Worm (Caenorhabditis elegans) whole organism, young adult: ENCODE measurements around the gene col-107.

Experiments used
- C17E4.6 ChIP-seq: fragments of 200-800 bp; sonication (Bioruptor generic); IDR thresholded peaks from 2 replicates; pipeline ENCODE4 v1.3.6; 2022; ENCODE audit warnings: missing genetic modification reagents, missing genetic modification characterization, missing compliant biosample characterization
- D2030.7 ChIP-seq: fragments of 200-800 bp; sonication (Bioruptor generic); IDR thresholded peaks from 2 replicates; pipeline ENCODE4 v1.3.6; 2022; ENCODE audit warnings: missing genetic modification reagents, missing genetic modification characterization, missing compliant biosample characterization
- F33H1.4 ChIP-seq: fragments of 200-800 bp; sonication (Bioruptor generic); IDR thresholded peaks from 2 replicates; pipeline ENCODE4 v1.3.6; 2022; ENCODE audit warnings: missing genetic modification reagents, missing genetic modification characterization, missing compliant biosample characterization
- F37B4.10 ChIP-seq: fragments of 200-800 bp; sonication (Bioruptor generic); IDR thresholded peaks from 2 replicates; pipeline ENCODE4 v1.3.6; 2022; ENCODE audit warnings: missing genetic modification characterization, missing compliant biosample characterization
- F57A8.1 ChIP-seq: fragments of 200-800 bp; sonication (Bioruptor generic); optimal IDR thresholded peaks from 2 replicates; lab custom pipeline; 2018; ENCODE audit warnings: mild to moderate bottlenecking, missing genetic modification characterization, moderate library complexity, missing compliant biosample characterization
- F57C9.4 ChIP-seq: sonication (generic microtip); optimal IDR thresholded peaks from 2 replicates; lab custom pipeline; 2017; ENCODE audit warnings: mild to moderate bottlenecking, missing genetic modification characterization, missing compliant biosample characterization
- Y67H2A.10 ChIP-seq: fragments of 200-800 bp; sonication (Bioruptor generic); conservative IDR thresholded peaks from 2 replicates; pipeline ENCODE4 v1.3.6; 2022; ENCODE audit warnings: missing genetic modification reagents, missing genetic modification characterization, missing compliant biosample characterization
- ama-1 ChIP-seq, 3 experiments: fragments of 150-350 bp in 1 of 3; sonication (generic microtip) in 2 of 3; optimal IDR thresholded peaks; 2 replicates each; lab custom pipeline; 2014 to 2018; ENCODE audit warnings: missing biosample characterization in 2 of 3, missing genetic modification characterization in 2 of 3, missing genetic modification reagents in 2 of 3
- ccch-3 ChIP-seq: fragments of 200-800 bp; sonication (Bioruptor generic); optimal IDR thresholded peaks from 2 replicates; lab custom pipeline; 2018; ENCODE audit warnings: mild to moderate bottlenecking, missing genetic modification characterization, missing compliant biosample characterization
- ceh-100 ChIP-seq: fragments of 200-800 bp; sonication (Bioruptor generic); IDR thresholded peaks from 2 replicates; pipeline ENCODE4 v1.3.6; 2022; ENCODE audit warnings: missing genetic modification reagents, missing genetic modification characterization, missing compliant biosample characterization
- ceh-58 ChIP-seq: fragments of 200-800 bp; sonication (Bioruptor generic); IDR thresholded peaks from 2 replicates; pipeline ENCODE4 v1.3.6; 2022; ENCODE audit warnings: missing genetic modification characterization, missing compliant biosample characterization
- die-1 ChIP-seq: sonication (generic microtip); optimal IDR thresholded peaks from 2 replicates; lab custom pipeline; 2016; ENCODE audit warnings: missing genotype, mild to moderate bottlenecking, missing genetic modification characterization, missing compliant biosample characterization
- dpl-1 ChIP-seq: fragments of 150-350 bp; optimal IDR thresholded peaks from 2 replicates; lab custom pipeline; 2014; ENCODE audit warnings: missing biosample characterization, missing genetic modification reagents, missing genetic modification characterization
- egrh-3 ChIP-seq: fragments of 200-800 bp; sonication (Bioruptor generic); IDR thresholded peaks from 2 replicates; pipeline ENCODE4 v1.3.6; 2022; ENCODE audit warnings: missing genetic modification reagents, missing genetic modification characterization, missing compliant biosample characterization
- ekl-4 ChIP-seq: fragments of 200-800 bp; sonication (Bioruptor generic); IDR thresholded peaks from 2 replicates; pipeline ENCODE4 v1.3.6; 2022; ENCODE audit warnings: missing genetic modification reagents, missing genetic modification characterization, missing compliant biosample characterization
- let-607 ChIP-seq, 2 experiments: fragments of 200-800 bp in 1 of 2; sonication (Bioruptor generic) in 1 of 2; sonication (generic microtip) in 1 of 2; optimal IDR thresholded peaks; 2 replicates each; lab custom pipeline; 2016 to 2018; ENCODE audit warnings: mild to moderate bottlenecking in 2 of 2, missing compliant biosample characterization in 2 of 2, missing genetic modification characterization in 2 of 2, moderate library complexity in 2 of 2, missing genotype in 1 of 2
- lin-26 ChIP-seq: fragments of 200-800 bp; sonication (Bioruptor generic); IDR thresholded peaks from 2 replicates; pipeline ENCODE4 v1.3.6; 2022; ENCODE audit warnings: missing genetic modification reagents, missing genetic modification characterization, missing compliant biosample characterization
- lin-40 ChIP-seq: sonication (generic microtip); optimal IDR thresholded peaks from 2 replicates; lab custom pipeline; 2016; ENCODE audit warnings: missing genetic modification characterization, mild to moderate bottlenecking, missing compliant biosample characterization, missing genotype, missing genetic modification reagents
- lir-1 ChIP-seq: fragments of 200-800 bp; sonication (Bioruptor generic); conservative IDR thresholded peaks from 2 replicates; pipeline ENCODE4 v1.3.6; 2022; ENCODE audit warnings: missing genetic modification reagents, missing genetic modification characterization, missing compliant biosample characterization
- lsy-27 ChIP-seq: sonication (generic microtip); optimal IDR thresholded peaks from 2 replicates; lab custom pipeline; 2017; ENCODE audit warnings: missing genetic modification characterization, mild to moderate bottlenecking, missing compliant biosample characterization, antibody characterized with exemption, missing genotype, borderline replicate concordance; ENCODE audit not compliant: insufficient read depth
- madf-3 ChIP-seq: fragments of 200-800 bp; sonication (Bioruptor generic); IDR thresholded peaks from 2 replicates; pipeline ENCODE4 v1.3.6; 2022; ENCODE audit warnings: missing genetic modification reagents, missing genetic modification characterization, missing compliant biosample characterization
- mcd-1 ChIP-seq: fragments of 200-800 bp; sonication (Bioruptor generic); IDR thresholded peaks from 2 replicates; pipeline ENCODE4 v1.3.6; 2022; ENCODE audit warnings: missing genetic modification reagents, missing genetic modification characterization, missing compliant biosample characterization
- nfyb-1 ChIP-seq: fragments of 200-800 bp; sonication (Bioruptor generic); IDR thresholded peaks from 2 replicates; pipeline ENCODE4 v1.3.6; 2022; ENCODE audit warnings: missing genetic modification reagents, missing genetic modification characterization, missing compliant biosample characterization
- nhr-179 ChIP-seq: sonication (generic microtip); optimal IDR thresholded peaks from 2 replicates; lab custom pipeline; 2016; ENCODE audit warnings: mild to moderate bottlenecking, missing genetic modification characterization, missing compliant biosample characterization
- nhr-80 ChIP-seq: sonication (generic microtip); optimal IDR thresholded peaks from 2 replicates; lab custom pipeline; 2016; ENCODE audit warnings: missing genetic modification characterization, missing compliant biosample characterization
- rec-8 ChIP-seq, 2 experiments: sonication (generic microtip); optimal IDR thresholded peaks; 2 replicates each; lab custom pipeline; 2016; ENCODE audit warnings: mild to moderate bottlenecking in 2 of 2, missing genetic modification characterization in 2 of 2, missing genetic modification reagents in 2 of 2, missing genotype in 2 of 2, missing biosample characterization in 1 of 2, missing compliant biosample characterization in 1 of 2, moderate library complexity in 1 of 2
- sdz-38 ChIP-seq: sonication (generic microtip); optimal IDR thresholded peaks from 2 replicates; lab custom pipeline; 2016; ENCODE audit warnings: missing genotype, missing genetic modification characterization, missing compliant biosample characterization
- snpc-4 ChIP-seq, 5 experiments: fragments of 150-350 bp in 1 of 5; sonication (generic microtip) in 4 of 5; optimal IDR thresholded peaks; 2 replicates each; lab custom pipeline; 2014 to 2018; ENCODE audit warnings: missing genetic modification characterization in 5 of 5, missing biosample characterization in 3 of 5, antibody characterized with exemption in 2 of 5, mild to moderate bottlenecking in 2 of 5, missing compliant biosample characterization in 2 of 5, missing genotype in 2 of 5, moderate library complexity in 2 of 5, missing genetic modification reagents in 1 of 5
- tbp1 ChIP-seq: fragments of 200-800 bp; sonication (Bioruptor generic); optimal IDR thresholded peaks from 2 replicates; lab custom pipeline; 2018; ENCODE audit warnings: mild to moderate bottlenecking, missing genetic modification characterization, missing compliant biosample characterization
- zfh-2 ChIP-seq: fragments of 200-800 bp; sonication (Bioruptor generic); conservative IDR thresholded peaks from 2 replicates; pipeline ENCODE4 v1.3.6; 2022; ENCODE audit warnings: missing genetic modification reagents, missing genetic modification characterization, missing compliant biosample characterization

The col-107 gene

DNA sequence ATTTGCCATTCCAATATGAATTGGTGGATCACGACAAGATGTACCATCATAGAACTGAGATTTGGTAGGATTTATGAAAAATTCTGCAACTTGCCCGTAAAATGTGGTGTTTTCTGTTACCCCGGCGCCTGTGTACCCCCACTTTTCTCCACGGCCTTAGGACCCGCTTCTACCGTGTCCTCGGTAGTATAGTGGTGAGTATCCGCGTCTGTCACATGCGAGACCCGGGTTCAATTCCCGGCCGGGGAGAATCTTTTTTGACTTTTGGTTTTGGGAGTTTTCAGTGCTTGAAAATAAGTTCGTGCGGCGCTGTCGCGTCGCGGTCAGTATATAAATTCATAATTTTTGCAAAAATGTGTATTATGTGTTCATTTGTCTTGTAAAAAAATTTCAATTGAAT, 34.1 kb upstream of the col-107 start (continued):
- peak in 1 of 2 experiments; percentile 25 for TF ChIP-seq rec-8 (tag; optimal IDR thresholded peaks at IDR 0.05; lab: Kevin White, UChicago)
- TF ChIP-seq ceh-100 (GFP tag; lab: Robert Waterston, UW) = no peak
- no peak for TF ChIP-seq lsy-27 (tag; lab: Kevin White, UChicago)
- no peak for TF ChIP-seq nhr-179 (tag; lab: Kevin White, UChicago)
- TF ChIP-seq lir-1 = no peak
- TF ChIP-seq Y67H2A.10 (GFP tag; lab: Robert Waterston, UW) = no peak
- TF ChIP-seq nfyb-1 (GFP tag; lab: Robert Waterston, UW) = no peak
- no peak for TF ChIP-seq ccch-3 (GFP tag; lab: Kevin White, UChicago)
- TF ChIP-seq tbp1 = peak; percentile 88
- TF ChIP-seq C17E4.6 (GFP tag; lab: Robert Waterston, UW) = no peak
- peak; percentile 56; the same call in 1 of the 2 replicates for TF ChIP-seq D2030.7 (GFP tag; lab: Robert Waterston, UW)
- no peak for TF ChIP-seq lin-40 (tag; lab: Kevin White, UChicago)
- TF ChIP-seq ekl-4 = no peak
- TF ChIP-seq F57A8.1 (GFP tag; lab: Kevin White, UChicago) = no peak
- TF ChIP-seq dpl-1 (GFP tag; lab: Kevin White, UChicago) = no peak
- peak; percentile 37; the same call in 1 of the 2 replicates for TF ChIP-seq mcd-1 (GFP tag; lab: Robert Waterston, UW)
- TF ChIP-seq snpc-4 (GFP tag; optimal IDR thresholded peaks at IDR 0.05; lab: Kevin White, UChicago) = no peak
- peak in 1 of 4 experiments; percentile 12 for TF ChIP-seq snpc-4 (tag; optimal IDR thresholded peaks at IDR 0.05; lab: Kevin White, UChicago)
- no peak for TF ChIP-seq sdz-38 (tag; lab: Kevin White, UChicago)
- 0 out of 2 replicates have a peak, but pooled peaks have one; percentile 27 for TF ChIP-seq F33H1.4 (GFP tag; lab: Robert Waterston, UW)
- TF ChIP-seq madf-3 (GFP tag; lab: Robert Waterston, UW) = 0 out of 2 replicates have a peak, but pooled peaks have one; percentile 63
- no peak for TF ChIP-seq ama-1 (optimal IDR thresholded peaks at IDR 0.05; lab: Kevin White, UChicago)
- no peak for TF ChIP-seq ama-1 (GFP tag; optimal IDR thresholded peaks at IDR 0.05; lab: Kevin White, UChicago)

DNA sequence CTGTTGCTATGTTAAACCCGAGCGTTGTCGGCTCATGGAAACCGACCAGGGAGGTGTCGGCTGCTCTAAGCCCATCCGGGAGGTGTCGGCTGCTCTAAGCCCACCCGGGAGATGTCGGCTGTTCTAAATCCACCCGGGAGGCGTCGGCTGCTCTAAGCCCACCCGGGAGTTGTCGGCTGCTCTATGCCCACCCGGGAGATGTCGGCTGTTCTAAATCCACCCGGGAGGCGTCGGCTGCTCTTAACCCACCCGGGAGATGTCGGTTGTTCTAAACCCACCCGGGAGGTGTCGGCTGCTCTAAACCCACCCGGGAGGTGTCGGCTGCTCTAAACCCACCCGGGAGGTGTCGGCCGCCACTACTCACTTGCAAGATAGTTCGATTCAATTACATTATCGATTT, 32.6 kb upstream of the col-107 start:
- no peak for TF ChIP-seq die-1 (tag; lab: Kevin White, UChicago)
- peak; percentile 91 for TF ChIP-seq zfh-2 (GFP tag; lab: Robert Waterston, UW)
- peak; percentile 90 for TF ChIP-seq egrh-3 (GFP tag; lab: Robert Waterston, UW)
- TF ChIP-seq lin-26 (GFP tag; lab: Robert Waterston, UW) = 0 out of 2 replicates have a peak, but pooled peaks have one; percentile 28
- TF ChIP-seq let-607 (tag; optimal IDR thresholded peaks at IDR 0.05; lab: Kevin White, UChicago) = no peak
- TF ChIP-seq ceh-58 (GFP tag; lab: Robert Waterston, UW) = no peak
- TF ChIP-seq F57C9.4 (tag; lab: Kevin White, UChicago) = no peak
- no peak for TF ChIP-seq snpc-4 (GFP tag; optimal IDR thresholded peaks at IDR 0.05; lab: Kevin White, UChicago)
- TF ChIP-seq snpc-4 (tag; optimal IDR thresholded peaks at IDR 0.05; lab: Kevin White, UChicago) = peak in 1 of 4 experiments; percentile 51

- no peak for TF ChIP-seq sdz-38 (tag; lab: Kevin White, UChicago)
- TF ChIP-seq nhr-80 (tag; lab: Kevin White, UChicago) = peak; percentile 1
Measured at ce11 chrIV:1516527-1516926, 32.0 kb upstream of the col-107 start, which contains the start of gene clec-172. TSS of gene clec-172 (minus strand) at chrIV:1516627.

- TF ChIP-seq F37B4.10 (GFP tag; lab: Robert Waterston, UW) = no peak
- TF ChIP-seq, all 124 proteins: peak for 0
Measured at ce11 chrIV:1521224-1521623, 27.3 kb upstream of the col-107 start, which contains the start of gene K03H6.4. TSS of gene K03H6.4 (minus strand) at chrIV:1521324.
